Worm (Caenorhabditis elegans) whole organism, L1 larva: ENCODE measurements around the gene gbf-1.

Experiments
- C16A3.4 ChIP-seq: fragments of 150-350 bp; optimal IDR thresholded peaks from 2 replicates; lab custom pipeline; 2014; ENCODE audit warnings: missing biosample characterization, missing genetic modification characterization
- F16B12.6 ChIP-seq: fragments of 150-350 bp; optimal IDR thresholded peaks from 2 replicates; lab custom pipeline; 2014; ENCODE audit warnings: missing biosample characterization, missing genetic modification characterization
- aha-1 ChIP-seq: fragments of 150-350 bp; optimal IDR thresholded peaks from 2 replicates; lab custom pipeline; 2014; ENCODE audit warnings: missing biosample characterization, missing genetic modification characterization
- aly-2 ChIP-seq: fragments of 150-350 bp; optimal IDR thresholded peaks from 2 replicates; lab custom pipeline; 2014; ENCODE audit warnings: missing biosample characterization, missing genetic modification characterization
- blmp-1 ChIP-seq: fragments of 150-350 bp; optimal IDR thresholded peaks from 2 replicates; lab custom pipeline; 2014; ENCODE audit warnings: missing biosample characterization, missing genetic modification characterization
- ceh-63 ChIP-seq: fragments of 200-800 bp; sonication (Bioruptor generic); optimal IDR thresholded peaks from 2 replicates; lab custom pipeline; 2018; ENCODE audit warnings: mild to moderate bottlenecking, missing genetic modification characterization, missing compliant biosample characterization
- ceh-88 ChIP-seq: fragments of 200-800 bp; sonication (Bioruptor generic); IDR thresholded peaks from 2 replicates; pipeline ENCODE4 v1.3.6; 2022; ENCODE audit warnings: missing genetic modification characterization, missing compliant biosample characterization
- ces-1 ChIP-seq: fragments of 150-350 bp; optimal IDR thresholded peaks from 2 replicates; lab custom pipeline; 2014; ENCODE audit warnings: missing biosample characterization, missing genetic modification reagents, missing genetic modification characterization
- dpl-1 ChIP-seq, 3 experiments: fragments of 150-350 bp in 2 of 3; sonication (generic microtip) in 1 of 3; optimal IDR thresholded peaks; 2 replicates each; lab custom pipeline; 2014 to 2017; ENCODE audit warnings: missing biosample characterization in 3 of 3, missing genetic modification characterization in 3 of 3, missing genetic modification reagents in 3 of 3
- dsc-1 ChIP-seq: sonication (generic microtip); optimal IDR thresholded peaks from 2 replicates; lab custom pipeline; 2016; ENCODE audit warnings: mild to moderate bottlenecking, missing genetic modification characterization, missing compliant biosample characterization
- efl-1 ChIP-seq, 4 experiments: fragments of 150-350 bp; optimal IDR thresholded peaks in 3 of 4; peaks in 1 of 4; 1 replicate in 1 of 4; 2 replicates in 3 of 4; lab custom pipeline; 2014; ENCODE audit warnings: missing biosample characterization in 2 of 4, missing genetic modification characterization in 2 of 4, missing genetic modification reagents in 2 of 4
- egl-13 ChIP-seq: sonication (generic microtip); optimal IDR thresholded peaks from 2 replicates; lab custom pipeline; 2016; ENCODE audit warnings: missing genotype, missing genetic modification reagents, missing genetic modification characterization, missing compliant biosample characterization
- egl-27 ChIP-seq, 2 experiments: fragments of 150-350 bp in 1 of 2; sonication (generic microtip); optimal IDR thresholded peaks; 3 replicates each; lab custom pipeline; 2017 to 2018; ENCODE audit warnings: missing biosample characterization in 2 of 2, missing genetic modification characterization in 2 of 2, missing genetic modification reagents in 2 of 2
- ets-5 ChIP-seq: fragments of 200-800 bp; sonication (Bioruptor generic); IDR thresholded peaks from 2 replicates; pipeline ENCODE4 v1.3.6; 2022; ENCODE audit warnings: missing genetic modification characterization, missing compliant biosample characterization
- fkh-10 ChIP-seq: sonication (generic microtip); optimal IDR thresholded peaks from 2 replicates; lab custom pipeline; 2017; ENCODE audit warnings: missing biosample characterization, missing genetic modification reagents, missing genetic modification characterization
- fkh-8 ChIP-seq: sonication (generic microtip); optimal IDR thresholded peaks from 2 replicates; lab custom pipeline; 2016; ENCODE audit warnings: mild to moderate bottlenecking, missing genetic modification characterization, missing compliant biosample characterization
- grh-1 ChIP-seq: fragments of 200-800 bp; sonication (Bioruptor generic); IDR thresholded peaks from 2 replicates; pipeline ENCODE4 v1.3.6; 2022; ENCODE audit warnings: missing genetic modification reagents, missing genetic modification characterization, missing compliant biosample characterization
- jun-1 ChIP-seq: fragments of 150-350 bp; optimal IDR thresholded peaks from 2 replicates; lab custom pipeline; 2014; ENCODE audit warnings: missing biosample characterization, missing genetic modification reagents, missing genetic modification characterization
- lin-14 ChIP-seq: fragments of 200-800 bp; sonication (Bioruptor generic); optimal IDR thresholded peaks from 2 replicates; lab custom pipeline; 2018; ENCODE audit warnings: mild to moderate bottlenecking, missing genetic modification characterization, moderate library complexity, missing compliant biosample characterization
- lin-39 ChIP-seq: fragments of 150-350 bp; optimal IDR thresholded peaks from 2 replicates; lab custom pipeline; 2014; ENCODE audit warnings: missing biosample characterization, missing genetic modification reagents, missing genetic modification characterization
- lsy-2 ChIP-seq, 2 experiments: fragments of 150-350 bp; optimal IDR thresholded peaks; 2 replicates each; lab custom pipeline; 2014; ENCODE audit warnings: missing biosample characterization in 2 of 2, missing genetic modification characterization in 2 of 2
- mdl-1 ChIP-seq, 2 experiments: fragments of 150-350 bp; optimal IDR thresholded peaks; 2 replicates each; lab custom pipeline; 2014 to 2017; ENCODE audit warnings: missing biosample characterization in 2 of 2, missing genetic modification characterization in 2 of 2, inconsistent platforms in 1 of 2
- nhr-11 ChIP-seq: fragments of 150-350 bp; optimal IDR thresholded peaks from 2 replicates; lab custom pipeline; 2014; ENCODE audit warnings: missing biosample characterization, missing genetic modification characterization
- nhr-71 ChIP-seq: sonication (generic microtip); optimal IDR thresholded peaks from 2 replicates; lab custom pipeline; 2016; ENCODE audit warnings: mild to moderate bottlenecking, missing genetic modification characterization, moderate library complexity, missing compliant biosample characterization
- nhr-76 ChIP-seq: sonication (generic microtip); optimal IDR thresholded peaks from 2 replicates; lab custom pipeline; 2017; ENCODE audit warnings: missing biosample characterization, missing genetic modification characterization
- nhr-90 ChIP-seq: sonication (generic microtip); optimal IDR thresholded peaks from 2 replicates; lab custom pipeline; 2016; ENCODE audit warnings: mild to moderate bottlenecking, missing genetic modification characterization, missing compliant biosample characterization; ENCODE audit not compliant: poor library complexity
- pax-3 ChIP-seq: fragments of 200-800 bp; sonication (Bioruptor generic); optimal IDR thresholded peaks from 2 replicates; lab custom pipeline; 2018; ENCODE audit warnings: mild to moderate bottlenecking, missing genetic modification characterization, moderate library complexity, missing compliant biosample characterization
- swsn-7 ChIP-seq: sonication (generic microtip); optimal IDR thresholded peaks from 2 replicates; lab custom pipeline; 2016; ENCODE audit warnings: missing genetic modification characterization, missing compliant biosample characterization
- tbx-2 ChIP-seq: sonication (generic microtip); optimal IDR thresholded peaks from 2 replicates; lab custom pipeline; 2016; ENCODE audit warnings: missing genetic modification characterization, missing compliant biosample characterization
- unc-130 ChIP-seq: fragments of 150-350 bp; optimal IDR thresholded peaks from 2 replicates; lab custom pipeline; 2017; ENCODE audit warnings: missing biosample characterization, missing genetic modification characterization, inconsistent platforms
- unc-30 ChIP-seq: sonication (generic microtip); optimal IDR thresholded peaks from 2 replicates; lab custom pipeline; 2017; ENCODE audit warnings: missing biosample characterization, missing genetic modification characterization
- ztf-11 ChIP-seq, 2 experiments: sonication (generic microtip); optimal IDR thresholded peaks; 2 replicates each; lab custom pipeline; 2016 to 2017; ENCODE audit warnings: missing genetic modification characterization in 2 of 2, missing biosample characterization in 1 of 2, missing compliant biosample characterization in 1 of 2
- ztf-4 ChIP-seq: fragments of 150-350 bp; optimal IDR thresholded peaks from 2 replicates; lab custom pipeline; 2014; ENCODE audit warnings: missing biosample characterization, missing genetic modification characterization

gbf-1 gene

ce11 chrIII:11737527-11737926 is 36.0 kb downstream of the gbf-1 start, which contains the start of gene sup-1:
Gene sup-1, minus strand, starts transcription at chrIII:11737627.
- TF ChIP-seq tbx-2 (no peak), aha-1 (tag; lab: Kevin White, UChicago) (no peak), ets-5 (GFP tag; lab: Robert Waterston, UW) (no peak), lin-14 (GFP tag; lab: Kevin White, UChicago) (no peak), aly-2 (tag; lab: Kevin White, UChicago) (no peak), C16A3.4 (tag; lab: Kevin White, UChicago) (no peak), ztf-11 (tag; optimal IDR thresholded peaks at IDR 0.05; lab: Kevin White, UChicago) (no peak), mdl-1 (tag; optimal IDR thresholded peaks at IDR 0.05; lab: Kevin White, UChicago) (no peak), egl-13 (no peak), F16B12.6 (tag; lab: Kevin White, UChicago) (no peak), blmp-1 (tag; lab: Kevin White, UChicago) (no peak), jun-1 (no peak), lin-39 (no peak)

ce11 chrIII:11732943-11733342 is 40.5 kb downstream of the gbf-1 start:
- TF ChIP-seq pax-3 (tag; lab: Kevin White, UChicago), result no peak
- TF ChIP-seq fkh-10 (GFP tag; lab: Kevin White, UChicago), result no peak
- no peak for TF ChIP-seq nhr-71 (tag; lab: Kevin White, UChicago)
- no peak for TF ChIP-seq ztf-4 (tag; lab: Kevin White, UChicago)
- no peak for TF ChIP-seq lsy-2 (tag; optimal IDR thresholded peaks at IDR 0.05; lab: Kevin White, UChicago)
- no peak for TF ChIP-seq swsn-7
- TF ChIP-seq dsc-1 (tag; lab: Kevin White, UChicago), result no peak
- no peak for TF ChIP-seq unc-30 (tag; lab: Kevin White, UChicago)
- no peak for TF ChIP-seq nhr-11
- no peak for TF ChIP-seq unc-130
- TF ChIP-seq tbx-2, result no peak
- no peak for TF ChIP-seq nhr-90 (tag; lab: Kevin White, UChicago)
- no peak for TF ChIP-seq ces-1
- TF ChIP-seq fkh-8 (tag; lab: Kevin White, UChicago), result no peak

- TF ChIP-seq ceh-63 (no peak), lin-39 (no peak), nhr-76 (tag; lab: Kevin White, UChicago) (no peak), egl-13 (no peak), ces-1 (no peak), grh-1 (GFP tag; lab: Robert Waterston, UW) (no peak), ceh-88 (GFP tag; lab: Robert Waterston, UW) (no peak), dpl-1 (GFP tag; optimal IDR thresholded peaks at IDR 0.05; lab: Kevin White, UChicago) (no peak), tbx-2 (no peak)
Measured at ce11 chrIII:11732056-11732455, 41.4 kb downstream of the gbf-1 start, which contains the start of gene Y41C4A.21. Gene Y41C4A.21, plus strand, starts transcription at chrIII:11732356.

ce11 chrIII:11731491-11731890 is 42.0 kb downstream of the gbf-1 start:
- TF ChIP-seq blmp-1 (tag; lab: Kevin White, UChicago), result peak; percentile 56
- TF ChIP-seq efl-1 (optimal IDR thresholded peaks at IDR 0.05; lab: Kevin White, UChicago), result no peak
- TF ChIP-seq efl-1 (GFP tag; optimal IDR thresholded peaks at IDR 0.05 in 1 of 2; lab: Kevin White, UChicago), result peak in 1 of 2 experiments; percentile 69
- no peak for TF ChIP-seq C16A3.4 (tag; lab: Kevin White, UChicago)
- TF ChIP-seq, all 84 proteins: peak for 2

ce11 chrIII:11730850-11731249 is 42.6 kb downstream of the gbf-1 start:
- no peak for TF ChIP-seq efl-1 (optimal IDR thresholded peaks at IDR 0.05; lab: Kevin White, UChicago)
- peak in 1 of 2 experiments; percentile 65 for TF ChIP-seq efl-1 (GFP tag; optimal IDR thresholded peaks at IDR 0.05 in 1 of 2; lab: Kevin White, UChicago)
- no peak for TF ChIP-seq egl-27 (tag; optimal IDR thresholded peaks at IDR 0.05; lab: Kevin White, UChicago)
